Fruit fly (Drosophila melanogaster): ENCODE data around the gene Gtpx.

Gtpx gene

dm6 chr3L:3300345-3300744 is 25.7 kb upstream of the Gtpx start (continued):
- TF ChIP-seq fru (optimal IDR thresholded peaks at IDR 0.05) (no peak), CG18764 (GFP tag; optimal IDR thresholded peaks at IDR 0.05) (peak; percentile 40), CG10462 (GFP tag; optimal IDR thresholded peaks at IDR 0.05) (no peak), Dip3 (GFP tag; optimal IDR thresholded peaks at IDR 0.05) (no peak), pho (GFP tag; optimal IDR thresholded peaks at IDR 0.05) (no peak), vfl (GFP tag; optimal IDR thresholded peaks at IDR 0.05) (no peak), CG31224 (GFP tag; IDR thresholded peaks at IDR 0.05) (peak; percentile 44; the same call in 1 of the 2 replicates), Hr78 (GFP tag; optimal IDR thresholded peaks at IDR 0.05) (no peak), cg (GFP tag; optimal IDR thresholded peaks at IDR 0.05) (no peak), gsb (GFP tag; IDR thresholded peaks at IDR 0.05) (no peak), slbo (GFP tag; IDR thresholded peaks at IDR 0.05) (peak; percentile 66), kni (GFP tag; optimal IDR thresholded peaks at IDR 0.05) (peak; percentile 11), sd (tag; optimal IDR thresholded peaks at IDR 0.05) (no peak), Eip74EF (GFP tag; optimal IDR thresholded peaks at IDR 0.05) (peak in 1 of 2 experiments; percentile 40), salm (tag; optimal IDR thresholded peaks at IDR 0.05) (peak; percentile 39), tup (GFP tag; optimal IDR thresholded peaks at IDR 0.05) (no peak), Antp (GFP tag; optimal IDR thresholded peaks at IDR 0.05) (peak; percentile 22), dmrt11E (tag; optimal IDR thresholded peaks at IDR 0.05) (peak; percentile 54), inv (GFP tag; IDR thresholded peaks at IDR 0.05; ENCODE audit: partially characterized antibody) (no peak), CG15011 (GFP tag; optimal IDR thresholded peaks at IDR 0.05) (no peak), MBD-R2 (GFP tag; IDR thresholded peaks at IDR 0.05) (no peak; the same call in 1 of the 2 replicates), CG12299 (tag; optimal IDR thresholded peaks at IDR 0.05) (peak; percentile 0), zfh2 (GFP tag; optimal IDR thresholded peaks at IDR 0.05) (no peak), CG6765 (GFP tag; optimal IDR thresholded peaks at IDR 0.05) (no peak), pnt (GFP tag; optimal IDR thresholded peaks at IDR 0.05) (peak; percentile 58)

dm6 chr3L:3301171-3301738 is 24.8 kb upstream of the Gtpx start:
- TF ChIP-seq CG9817 (tag; optimal IDR thresholded peaks at IDR 0.05) (peak; percentile 84), z (GFP tag; IDR thresholded peaks at IDR 0.05) (peak; percentile 62; the same call in 2 of the 3 replicates), trh (GFP tag; optimal IDR thresholded peaks at IDR 0.05) (peak; percentile 77), peb (GFP tag; IDR thresholded peaks at IDR 0.05) (peak; percentile 82), sima (GFP tag; optimal IDR thresholded peaks at IDR 0.05) (peak; percentile 80), slou (GFP tag; optimal IDR thresholded peaks at IDR 0.05) (peak; percentile 57), Adf1 (GFP tag; IDR thresholded peaks at IDR 0.05) (peak; percentile 77), Hmx (GFP tag; optimal IDR thresholded peaks at IDR 0.05) (peak; percentile 78), Mes4 (GFP tag; optimal IDR thresholded peaks at IDR 0.05) (peak; percentile 85), CG14860 (GFP tag; IDR thresholded peaks at IDR 0.05; ENCODE audit: partially characterized antibody) (no peak), NK7.1 (GFP tag; optimal IDR thresholded peaks at IDR 0.05) (peak; percentile 90), CG34224 (GFP tag; IDR thresholded peaks at IDR 0.05; ENCODE audit: partially characterized antibody) (no peak), ewg (GFP tag; optimal IDR thresholded peaks at IDR 0.05) (peak; percentile 81), maf-S (GFP tag; optimal IDR thresholded peaks at IDR 0.05) (peak; percentile 92), wor (GFP tag; IDR thresholded peaks at IDR 0.05) (peak; percentile 89), pros (GFP tag; optimal IDR thresholded peaks at IDR 0.05) (no peak), oc (tag; optimal IDR thresholded peaks at IDR 0.05) (peak; percentile 88), lab (GFP tag; optimal IDR thresholded peaks at IDR 0.05) (peak; percentile 96), chif (GFP tag; optimal IDR thresholded peaks at IDR 0.05) (peak; percentile 89 to 90), CG17829 (tag; optimal IDR thresholded peaks at IDR 0.05) (peak; percentile 92), Bteb2 (GFP tag; optimal IDR thresholded peaks at IDR 0.05) (peak; percentile 89), seq (GFP tag; IDR thresholded peaks at IDR 0.05) (peak; percentile 93), YL-1 (GFP tag; optimal IDR thresholded peaks at IDR 0.05) (peak; percentile 55), H2.0 (GFP tag; IDR thresholded peaks at IDR 0.05) (peak; percentile 89), Opbp (GFP tag; IDR thresholded peaks at IDR 0.05; ENCODE audit: partially characterized antibody) (no peak), bbx (GFP tag; IDR thresholded peaks at IDR 0.05; ENCODE audit: partially characterized antibody) (no peak)
